Worm (Caenorhabditis elegans) whole organism, mixed stage, embryonic: Measurements from ENCODE around the gene T04C12.8.

ENCODE experiments used
- lin-13 ChIP-seq: fragments of 150-350 bp; optimal IDR thresholded peaks from 2 replicates; lab custom pipeline; 2014; ENCODE audit warnings: missing biosample characterization, missing genetic modification characterization
- lin-32 ChIP-seq: fragments of 200-800 bp; sonication (Bioruptor generic); optimal IDR thresholded peaks from 2 replicates; lab custom pipeline; 2018; ENCODE audit warnings: mild to moderate bottlenecking, missing genetic modification characterization, missing compliant biosample characterization
- unc-39 ChIP-seq: fragments of 150-350 bp; optimal IDR thresholded peaks from 2 replicates; lab custom pipeline; 2014; ENCODE audit warnings: missing biosample characterization, missing genetic modification characterization

- TF ChIP-seq lin-32 (GFP tag; lab: Kevin White, UChicago) (no peak), unc-39 (tag; lab: Kevin White, UChicago) (no peak), lin-13 (tag; lab: Kevin White, UChicago) (no peak)
These were observed 13.8 kb upstream of the T04C12.8 start for ce11 chrV:11082964-11083363.
